Worm (Caenorhabditis elegans): ENCODE measurements around the gene math-22.

DNA sequence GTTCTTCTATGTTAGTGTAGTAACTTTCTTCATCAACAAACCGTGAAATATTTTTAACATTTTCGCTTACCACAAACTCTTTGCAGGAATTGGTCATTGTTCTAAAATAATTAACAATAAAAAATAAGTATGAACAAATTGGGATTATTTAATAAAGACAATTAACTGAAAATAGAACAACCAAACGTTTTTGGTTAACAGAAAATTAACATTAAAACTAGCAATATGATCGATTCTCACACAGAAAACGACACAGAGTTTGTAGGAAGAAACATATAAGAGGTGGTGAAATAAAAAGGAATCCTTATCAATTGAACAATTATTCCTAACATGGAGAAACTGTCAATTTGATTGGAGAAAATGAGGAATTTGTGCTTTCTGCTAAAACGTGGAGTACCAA lies 26.5 kb upstream of the math-22 start, which contains the start of gene math-16:
- no peak for TF ChIP-seq skn-1 (tag; optimal IDR thresholded peaks at IDR 0.05)
- no peak for TF ChIP-seq alr-1 (tag; optimal IDR thresholded peaks at IDR 0.05)
- no peak for TF ChIP-seq nhr-11 (tag; optimal IDR thresholded peaks at IDR 0.05)
